Fruit fly (Drosophila melanogaster): ENCODE results near the gene Mrgn1.

Gene Mrgn1

dm6 chrX:13762372-13762883 is 40.7 kb upstream of the Mrgn1 start, which contains the start of gene rdgB:
Gene rdgB (plus strand): TSS chrX:13762752.
- TF ChIP-seq foxo (GFP tag; optimal IDR thresholded peaks at IDR 0.05) (peak in 1 of 2 experiments; percentile 82), psq (GFP tag; optimal IDR thresholded peaks at IDR 0.05) (peak; percentile 89), GATAd (GFP tag; optimal IDR thresholded peaks at IDR 0.05) (no peak), brk (GFP tag; optimal IDR thresholded peaks at IDR 0.05) (no peak), jim (GFP tag; optimal IDR thresholded peaks at IDR 0.05) (no peak), sv (GFP tag; optimal IDR thresholded peaks at IDR 0.05) (peak; percentile 78), Abd-B (GFP tag; optimal IDR thresholded peaks at IDR 0.05) (no peak), fru (GFP tag; optimal IDR thresholded peaks at IDR 0.05) (peak; percentile 72), Hnf4 (GFP tag; optimal IDR thresholded peaks at IDR 0.05) (peak; percentile 58), tai (GFP tag; optimal IDR thresholded peaks at IDR 0.05) (no peak), Sp1 (GFP tag; optimal IDR thresholded peaks at IDR 0.05) (peak; percentile 81), ey (GFP tag; optimal IDR thresholded peaks at IDR 0.05) (peak; percentile 57), N (GFP tag; optimal IDR thresholded peaks at IDR 0.05) (no peak), OdsH (GFP tag; optimal IDR thresholded peaks at IDR 0.05) (peak; percentile 80), sage (GFP tag; optimal IDR thresholded peaks at IDR 0.05) (peak; percentile 31), Dif (GFP tag; optimal IDR thresholded peaks at IDR 0.05; ENCODE audit: partially characterized antibody) (peak; percentile 46), Mio (GFP tag; optimal IDR thresholded peaks at IDR 0.05) (no peak), rgr (GFP tag; optimal IDR thresholded peaks at IDR 0.05) (peak; percentile 65), Vsx2 (GFP tag; optimal IDR thresholded peaks at IDR 0.05; ENCODE audit: partially characterized antibody) (no peak), dmrt93B (GFP tag; optimal IDR thresholded peaks at IDR 0.05) (peak; percentile 84), CrebA (GFP tag; optimal IDR thresholded peaks at IDR 0.05; ENCODE audit: borderline replicate concordance) (no peak), Hr78 (GFP tag; optimal IDR thresholded peaks at IDR 0.05) (no peak), lola (GFP tag; optimal IDR thresholded peaks at IDR 0.05) (no peak), usp (GFP tag; optimal IDR thresholded peaks at IDR 0.05) (no peak), Hr83 (GFP tag; optimal IDR thresholded peaks at IDR 0.05; ENCODE audit: poor library complexity, severe bottlenecking) (peak; percentile 8), Jra (GFP tag; optimal IDR thresholded peaks at IDR 0.05) (no peak), CG9705 (GFP tag; optimal IDR thresholded peaks at IDR 0.05) (peak; percentile 70), woc (GFP tag; optimal IDR thresholded peaks at IDR 0.05) (peak; percentile 70), br (GFP tag; optimal IDR thresholded peaks at IDR 0.05) (peak; percentile 37), CG32264 (GFP tag; optimal IDR thresholded peaks at IDR 0.05) (no peak), Dfd (GFP tag; optimal IDR thresholded peaks at IDR 0.05) (no peak), HLH106 (tag; optimal IDR thresholded peaks at IDR 0.05) (peak; percentile 89), dsf (GFP tag; optimal IDR thresholded peaks at IDR 0.05; ENCODE audit: borderline replicate concordance) (no peak), pan (optimal IDR thresholded peaks at IDR 0.05) (no peak), Myc (optimal IDR thresholded peaks at IDR 0.05) (no peak), dl (GFP tag; optimal IDR thresholded peaks at IDR 0.05; ENCODE audit: insufficient read depth in 1 of 2, partially characterized antibody in 2 of 2) (no peak), Rel (GFP tag; optimal IDR thresholded peaks at IDR 0.05) (no peak), Rel (tag; optimal IDR thresholded peaks at IDR 0.05) (peak; percentile 56), h (GFP tag; optimal IDR thresholded peaks at IDR 0.05) (peak; percentile 77)

- TF ChIP-seq Rel (GFP tag; optimal IDR thresholded peaks at IDR 0.05) (no peak), Rel (tag; optimal IDR thresholded peaks at IDR 0.05) (peak; percentile 74), N (GFP tag; optimal IDR thresholded peaks at IDR 0.05) (no peak)
Observed at dm6 chrX:13761762-13762371, 40.1 kb upstream of the Mrgn1 start.

Data from whole organism, wandering third instar larva.